Fruit fly (Drosophila melanogaster): Measurements from ENCODE around the gene wit.

The wit gene

dm6 chr3L:4073755-4074154, 2.2 kb upstream of the wit start, which contains the start of gene Faa:
Faa (minus strand) TSS chr3L:4073954.
- TF ChIP-seq Sp1 (GFP tag; optimal IDR thresholded peaks at IDR 0.05): no peak
- TF ChIP-seq fru (GFP tag; optimal IDR thresholded peaks at IDR 0.05): no peak
- TF ChIP-seq CG32264 (GFP tag; optimal IDR thresholded peaks at IDR 0.05): no peak
- TF ChIP-seq dmrt93B (GFP tag; optimal IDR thresholded peaks at IDR 0.05): no peak
- no peak for TF ChIP-seq Abd-B (GFP tag; optimal IDR thresholded peaks at IDR 0.05)
- TF ChIP-seq foxo (GFP tag; optimal IDR thresholded peaks at IDR 0.05): no peak
- TF ChIP-seq Mio (GFP tag; optimal IDR thresholded peaks at IDR 0.05): no peak

DNA sequence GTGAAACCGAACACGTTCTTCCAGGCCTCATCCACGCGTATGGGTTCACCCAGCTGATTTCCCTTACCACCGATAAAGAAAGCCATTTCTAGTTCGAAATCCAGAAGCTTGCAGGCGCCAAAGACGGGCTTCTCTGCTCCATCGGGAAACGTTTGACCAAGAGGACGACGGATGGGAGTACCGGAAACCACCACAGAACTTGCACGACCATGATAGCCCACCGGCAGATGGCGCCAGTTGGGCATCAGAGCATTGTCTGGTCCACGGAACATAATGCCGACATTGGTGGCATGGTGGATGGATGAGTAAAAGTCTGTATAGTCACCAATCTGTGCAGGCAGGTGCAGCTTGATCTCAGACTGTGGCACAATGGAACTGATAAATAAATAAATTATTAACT, 1.2 kb upstream of the wit start:
- no peak for TF ChIP-seq sage (GFP tag; optimal IDR thresholded peaks at IDR 0.05)
- TF ChIP-seq Rel (GFP tag; optimal IDR thresholded peaks at IDR 0.05): no peak
- TF ChIP-seq Rel (tag; optimal IDR thresholded peaks at IDR 0.05): no peak
- no peak for TF ChIP-seq N (GFP tag; optimal IDR thresholded peaks at IDR 0.05)
- no peak for TF ChIP-seq lola (GFP tag; optimal IDR thresholded peaks at IDR 0.05)
- no peak for TF ChIP-seq GATAd (GFP tag; optimal IDR thresholded peaks at IDR 0.05)
- no peak for TF ChIP-seq Hr83 (GFP tag; optimal IDR thresholded peaks at IDR 0.05; ENCODE audit: poor library complexity, severe bottlenecking)
- no peak for TF ChIP-seq rgr (GFP tag; optimal IDR thresholded peaks at IDR 0.05)
- no peak for TF ChIP-seq Dfd (GFP tag; optimal IDR thresholded peaks at IDR 0.05)
- no peak for TF ChIP-seq tai (GFP tag; optimal IDR thresholded peaks at IDR 0.05)
- TF ChIP-seq Myc (optimal IDR thresholded peaks at IDR 0.05): no peak
- no peak for TF ChIP-seq CG9705 (GFP tag; optimal IDR thresholded peaks at IDR 0.05)
- no peak for TF ChIP-seq fru (GFP tag; optimal IDR thresholded peaks at IDR 0.05)
- no peak for TF ChIP-seq Abd-B (GFP tag; optimal IDR thresholded peaks at IDR 0.05)
- TF ChIP-seq usp (GFP tag; optimal IDR thresholded peaks at IDR 0.05): no peak
- no peak for TF ChIP-seq jim (GFP tag; optimal IDR thresholded peaks at IDR 0.05)
- no peak for TF ChIP-seq Dif (GFP tag; optimal IDR thresholded peaks at IDR 0.05; ENCODE audit: partially characterized antibody)
- TF ChIP-seq dsf (GFP tag; optimal IDR thresholded peaks at IDR 0.05; ENCODE audit: borderline replicate concordance): no peak
- TF ChIP-seq Vsx2 (GFP tag; optimal IDR thresholded peaks at IDR 0.05; ENCODE audit: partially characterized antibody): no peak
- no peak for TF ChIP-seq HLH106 (tag; optimal IDR thresholded peaks at IDR 0.05)

- TF ChIP-seq Dif (GFP tag; optimal IDR thresholded peaks at IDR 0.05; ENCODE audit: partially characterized antibody) (no peak), CG32264 (GFP tag; optimal IDR thresholded peaks at IDR 0.05) (peak; percentile 79), Sp1 (GFP tag; optimal IDR thresholded peaks at IDR 0.05) (peak; percentile 19), fru (GFP tag; optimal IDR thresholded peaks at IDR 0.05) (no peak), sage (GFP tag; optimal IDR thresholded peaks at IDR 0.05) (peak; percentile 65), Dfd (GFP tag; optimal IDR thresholded peaks at IDR 0.05) (no peak), h (GFP tag; optimal IDR thresholded peaks at IDR 0.05) (peak; percentile 84), OdsH (GFP tag; optimal IDR thresholded peaks at IDR 0.05) (no peak), CG9705 (GFP tag; optimal IDR thresholded peaks at IDR 0.05) (no peak), usp (GFP tag; optimal IDR thresholded peaks at IDR 0.05) (no peak), Hnf4 (GFP tag; optimal IDR thresholded peaks at IDR 0.05) (peak; percentile 73), Vsx2 (GFP tag; optimal IDR thresholded peaks at IDR 0.05; ENCODE audit: partially characterized antibody) (no peak), dmrt93B (GFP tag; optimal IDR thresholded peaks at IDR 0.05) (peak; percentile 33), Rel (GFP tag; optimal IDR thresholded peaks at IDR 0.05) (peak; percentile 79), Rel (tag; optimal IDR thresholded peaks at IDR 0.05) (no peak), dsf (GFP tag; optimal IDR thresholded peaks at IDR 0.05; ENCODE audit: borderline replicate concordance) (no peak), tai (GFP tag; optimal IDR thresholded peaks at IDR 0.05) (peak; percentile 1), N (GFP tag; optimal IDR thresholded peaks at IDR 0.05) (no peak), Hr83 (GFP tag; optimal IDR thresholded peaks at IDR 0.05; ENCODE audit: poor library complexity, severe bottlenecking) (peak; percentile 67), ey (GFP tag; optimal IDR thresholded peaks at IDR 0.05) (peak; percentile 47), GATAd (GFP tag; optimal IDR thresholded peaks at IDR 0.05) (no peak), brk (GFP tag; optimal IDR thresholded peaks at IDR 0.05) (peak; percentile 45), HLH106 (tag; optimal IDR thresholded peaks at IDR 0.05) (peak; percentile 73), Abd-B (GFP tag; optimal IDR thresholded peaks at IDR 0.05) (no peak), Jra (GFP tag; optimal IDR thresholded peaks at IDR 0.05) (no peak), Mio (GFP tag; optimal IDR thresholded peaks at IDR 0.05) (no peak), Hr78 (GFP tag; optimal IDR thresholded peaks at IDR 0.05) (no peak), foxo (GFP tag; optimal IDR thresholded peaks at IDR 0.05) (no peak), sv (GFP tag; optimal IDR thresholded peaks at IDR 0.05) (no peak), Myc (optimal IDR thresholded peaks at IDR 0.05) (no peak), rgr (GFP tag; optimal IDR thresholded peaks at IDR 0.05) (peak; percentile 82), br (GFP tag; optimal IDR thresholded peaks at IDR 0.05) (no peak), lola (GFP tag; optimal IDR thresholded peaks at IDR 0.05) (no peak), pan (optimal IDR thresholded peaks at IDR 0.05) (no peak), woc (GFP tag; optimal IDR thresholded peaks at IDR 0.05) (no peak), jim (GFP tag; optimal IDR thresholded peaks at IDR 0.05) (no peak), dl (GFP tag; optimal IDR thresholded peaks at IDR 0.05; ENCODE audit: insufficient read depth in 1 of 2, partially characterized antibody in 2 of 2) (no peak), psq (GFP tag; optimal IDR thresholded peaks at IDR 0.05) (no peak), CrebA (GFP tag; optimal IDR thresholded peaks at IDR 0.05; ENCODE audit: borderline replicate concordance) (no peak)
These were observed 529 bp downstream of the wit start for dm6 chr3L:4070996-4071379.

All from whole organism, wandering third instar larva.